Worm (Caenorhabditis elegans) whole organism, L2 larva: Measurements from ENCODE around the gene R09F10.8.

Experiments
- C34F6.9 ChIP-seq: fragments of 150-350 bp; optimal IDR thresholded peaks from 2 replicates; lab custom pipeline; 2014; ENCODE audit warnings: missing biosample characterization, missing genetic modification characterization
- F13H6.1 ChIP-seq: sonication (generic microtip); optimal IDR thresholded peaks from 2 replicates; lab custom pipeline; 2016; ENCODE audit warnings: missing genetic modification characterization, missing compliant biosample characterization
- R02D3.7 ChIP-seq: fragments of 150-350 bp; optimal IDR thresholded peaks from 2 replicates; lab custom pipeline; 2014; ENCODE audit warnings: missing biosample characterization, missing genetic modification characterization
- Y55F3AM.14 ChIP-seq: fragments of 200-800 bp; sonication (Bioruptor generic); optimal IDR thresholded peaks from 2 replicates; lab custom pipeline; 2018; ENCODE audit warnings: mild to moderate bottlenecking, missing genetic modification characterization, missing compliant biosample characterization
- ZK546.5 ChIP-seq: sonication (generic microtip); optimal IDR thresholded peaks from 2 replicates; lab custom pipeline; 2017; ENCODE audit warnings: missing biosample characterization, missing genetic modification characterization
- alr-1 ChIP-seq: fragments of 150-350 bp; optimal IDR thresholded peaks from 2 replicates; lab custom pipeline; 2014; ENCODE audit warnings: missing biosample characterization, missing genetic modification characterization
- aly-2 ChIP-seq: fragments of 150-350 bp; optimal IDR thresholded peaks from 2 replicates; lab custom pipeline; 2014; ENCODE audit warnings: missing biosample characterization, missing genetic modification characterization
- ama-1 ChIP-seq: fragments of 150-350 bp; optimal IDR thresholded peaks from 2 replicates; lab custom pipeline; 2018; ENCODE audit warnings: inconsistent platforms
- blmp-1 ChIP-seq: sonication (generic microtip); optimal IDR thresholded peaks from 2 replicates; lab custom pipeline; 2017; ENCODE audit warnings: missing genetic modification characterization, mild to moderate bottlenecking, missing compliant biosample characterization, antibody characterized with exemption, moderate library complexity; ENCODE audit not compliant: insufficient read depth
- ceh-16 ChIP-seq: fragments of 150-350 bp; optimal IDR thresholded peaks from 2 replicates; lab custom pipeline; 2014; ENCODE audit warnings: missing biosample characterization, missing genetic modification characterization
- ceh-82 ChIP-seq: fragments of 150-350 bp; optimal IDR thresholded peaks from 2 replicates; lab custom pipeline; 2014; ENCODE audit warnings: missing biosample characterization, missing genetic modification characterization
- crh-2 ChIP-seq: sonication (generic microtip); optimal IDR thresholded peaks from 2 replicates; lab custom pipeline; 2017; ENCODE audit warnings: missing biosample characterization, missing genetic modification characterization
- dmd-4 ChIP-seq: sonication (generic microtip); optimal IDR thresholded peaks from 2 replicates; lab custom pipeline; 2017; ENCODE audit warnings: missing biosample characterization, missing genetic modification characterization
- egl-27 ChIP-seq: sonication (generic microtip); optimal IDR thresholded peaks from 3 replicates; lab custom pipeline; 2017; ENCODE audit warnings: missing biosample characterization, missing genetic modification reagents, missing genetic modification characterization
- elt-1 ChIP-seq: fragments of 150-350 bp; optimal IDR thresholded peaks from 2 replicates; lab custom pipeline; 2014; ENCODE audit warnings: missing biosample characterization, missing genetic modification characterization
- elt-3 ChIP-seq: sonication (generic microtip); optimal IDR thresholded peaks from 2 replicates; lab custom pipeline; 2017; ENCODE audit warnings: missing biosample characterization, missing genetic modification characterization
- fos-1 ChIP-seq: fragments of 150-350 bp; optimal IDR thresholded peaks from 2 replicates; lab custom pipeline; 2014; ENCODE audit warnings: missing biosample characterization, missing genetic modification characterization
- gmeb-1 ChIP-seq: fragments of 150-350 bp; optimal IDR thresholded peaks from 2 replicates; lab custom pipeline; 2014; ENCODE audit warnings: missing biosample characterization, missing genetic modification characterization
- lin-11 ChIP-seq: fragments of 150-350 bp; sonication (generic microtip); optimal IDR thresholded peaks from 2 replicates; lab custom pipeline; 2014; ENCODE audit warnings: missing biosample characterization, missing genetic modification characterization, inconsistent platforms, mixed read lengths
- lin-13 ChIP-seq: fragments of 150-350 bp; optimal IDR thresholded peaks from 2 replicates; lab custom pipeline; 2014; ENCODE audit warnings: missing biosample characterization, missing genetic modification reagents, missing genetic modification characterization
- lin-39 ChIP-seq: fragments of 150-350 bp; optimal IDR thresholded peaks from 2 replicates; lab custom pipeline; 2014; ENCODE audit warnings: missing biosample characterization, missing genetic modification reagents, missing genetic modification characterization
- lsy-2 ChIP-seq, 2 experiments: fragments of 150-350 bp in 1 of 2; sonication (generic microtip) in 1 of 2; optimal IDR thresholded peaks; 2 replicates each; lab custom pipeline; 2014 to 2017; ENCODE audit warnings: missing biosample characterization in 2 of 2, missing genetic modification characterization in 2 of 2
- mab-5 ChIP-seq: fragments of 150-350 bp; optimal IDR thresholded peaks from 2 replicates; lab custom pipeline; 2014; ENCODE audit warnings: missing biosample characterization, missing genetic modification characterization
- mbf-1 ChIP-seq: sonication (generic microtip); optimal IDR thresholded peaks from 2 replicates; lab custom pipeline; 2017; ENCODE audit warnings: missing biosample characterization, missing genetic modification characterization
- mdl-1 ChIP-seq, 2 experiments: fragments of 150-350 bp in 1 of 2; sonication (generic microtip) in 1 of 2; optimal IDR thresholded peaks; 2 replicates each; lab custom pipeline; 2017; ENCODE audit warnings: missing biosample characterization in 2 of 2, missing genetic modification characterization in 2 of 2
- nhr-10 ChIP-seq: sonication (generic microtip); optimal IDR thresholded peaks from 2 replicates; lab custom pipeline; 2017; ENCODE audit warnings: missing biosample characterization, missing genetic modification characterization
- nhr-11 ChIP-seq: fragments of 150-350 bp; optimal IDR thresholded peaks from 2 replicates; lab custom pipeline; 2014; ENCODE audit warnings: missing biosample characterization, missing genetic modification characterization
- nhr-12 ChIP-seq: fragments of 150-350 bp; optimal IDR thresholded peaks from 2 replicates; lab custom pipeline; 2014; ENCODE audit warnings: missing biosample characterization, missing genetic modification characterization
- nhr-129 ChIP-seq: fragments of 150-350 bp; optimal IDR thresholded peaks from 2 replicates; lab custom pipeline; 2014; ENCODE audit warnings: missing biosample characterization, missing genetic modification characterization
- nhr-21 ChIP-seq: fragments of 150-350 bp; optimal IDR thresholded peaks from 2 replicates; lab custom pipeline; 2014; ENCODE audit warnings: missing biosample characterization, missing genetic modification characterization
- nhr-23 ChIP-seq: fragments of 150-350 bp; optimal IDR thresholded peaks from 2 replicates; lab custom pipeline; 2014; ENCODE audit warnings: missing biosample characterization, missing genetic modification reagents, missing genetic modification characterization
- nhr-237 ChIP-seq: fragments of 150-350 bp; optimal IDR thresholded peaks from 2 replicates; lab custom pipeline; 2014; ENCODE audit warnings: missing biosample characterization, missing genetic modification characterization
- nhr-25 ChIP-seq: fragments of 150-350 bp; sonication (generic microtip); optimal IDR thresholded peaks from 3 replicates; lab custom pipeline; 2014; ENCODE audit warnings: missing biosample characterization, missing genetic modification characterization
- nhr-6 ChIP-seq: fragments of 150-350 bp; optimal IDR thresholded peaks from 2 replicates; lab custom pipeline; 2014; ENCODE audit warnings: missing biosample characterization, missing genetic modification characterization
- nhr-77 ChIP-seq: fragments of 150-350 bp; optimal IDR thresholded peaks from 2 replicates; lab custom pipeline; 2014; ENCODE audit warnings: missing biosample characterization, missing genetic modification characterization
- peb-1 ChIP-seq: fragments of 150-350 bp; optimal IDR thresholded peaks from 2 replicates; lab custom pipeline; 2014; ENCODE audit warnings: missing biosample characterization, missing genetic modification characterization
- sem-4 ChIP-seq: fragments of 150-350 bp; optimal IDR thresholded peaks from 2 replicates; lab custom pipeline; 2014; ENCODE audit warnings: missing biosample characterization, missing genetic modification reagents, missing genetic modification characterization
- skn-1 ChIP-seq: sonication (generic microtip); optimal IDR thresholded peaks from 2 replicates; lab custom pipeline; 2017; ENCODE audit warnings: missing biosample characterization, missing genetic modification characterization
- sma-3 ChIP-seq: sonication (generic microtip); optimal IDR thresholded peaks from 2 replicates; lab custom pipeline; 2016; ENCODE audit warnings: missing genetic modification reagents, missing genetic modification characterization, missing compliant biosample characterization
- sma-9 ChIP-seq, 2 experiments: fragments of 150-350 bp in 1 of 2; sonication (generic microtip) in 1 of 2; optimal IDR thresholded peaks; 2 replicates each; lab custom pipeline; 2014 to 2016; ENCODE audit warnings: missing genetic modification characterization in 2 of 2, mild to moderate bottlenecking in 1 of 2, missing biosample characterization in 1 of 2, missing compliant biosample characterization in 1 of 2, missing genetic modification reagents in 1 of 2, moderate library complexity in 1 of 2
- snpc-4 ChIP-seq: fragments of 150-350 bp; optimal IDR thresholded peaks from 2 replicates; lab custom pipeline; 2014; ENCODE audit warnings: missing biosample characterization, missing genetic modification characterization
- unc-39 ChIP-seq: fragments of 150-350 bp; optimal IDR thresholded peaks from 2 replicates; lab custom pipeline; 2014; ENCODE audit warnings: missing biosample characterization, missing genetic modification characterization
- unc-55 ChIP-seq: fragments of 150-350 bp; sonication (generic microtip); optimal IDR thresholded peaks from 3 replicates; lab custom pipeline; 2014; ENCODE audit warnings: missing biosample characterization, missing genetic modification reagents, missing genetic modification characterization
- unc-62 ChIP-seq: fragments of 150-350 bp; optimal IDR thresholded peaks from 2 replicates; lab custom pipeline; 2014; ENCODE audit warnings: missing biosample characterization, missing genetic modification reagents, missing genetic modification characterization
- zag-1 ChIP-seq: fragments of 150-350 bp; optimal IDR thresholded peaks from 2 replicates; lab custom pipeline; 2014; ENCODE audit warnings: missing biosample characterization, missing genetic modification characterization
- ztf-1 ChIP-seq: fragments of 200-800 bp; sonication (Bioruptor generic); conservative IDR thresholded peaks from 2 replicates; pipeline ENCODE4 v1.3.6; 2022; ENCODE audit warnings: missing genetic modification characterization, missing compliant biosample characterization
- ztf-11 ChIP-seq: sonication (generic microtip); optimal IDR thresholded peaks from 2 replicates; lab custom pipeline; 2017; ENCODE audit warnings: missing biosample characterization, missing genetic modification characterization

R09F10.8 gene

ce11 chrX:8326394-8326793, at the start of gene R09F10.8:
Gene R09F10.8 (minus strand): TSS chrX:8326451.
- TF ChIP-seq nhr-21 (tag; lab: Kevin White, UChicago) (no peak), ceh-16 (tag; lab: Kevin White, UChicago) (no peak), C34F6.9 (tag; lab: Kevin White, UChicago) (no peak), sem-4 (no peak), ztf-1 (GFP tag; lab: Robert Waterston, UW) (no peak), ztf-11 (tag; lab: Kevin White, UChicago) (no peak), blmp-1 (tag; lab: Kevin White, UChicago) (no peak), nhr-12 (tag; lab: Kevin White, UChicago) (no peak), nhr-129 (tag; lab: Kevin White, UChicago) (no peak)
- TF ChIP-seq, all 48 proteins: peak for 0

- TF ChIP-seq nhr-21 (tag; lab: Kevin White, UChicago) (no peak), Y55F3AM.14 (GFP tag; lab: Kevin White, UChicago) (no peak), nhr-237 (tag; lab: Kevin White, UChicago) (no peak), egl-27 (tag; lab: Kevin White, UChicago) (no peak), ztf-11 (tag; lab: Kevin White, UChicago) (no peak), nhr-23 (tag; lab: Kevin White, UChicago) (no peak), dmd-4 (tag; lab: Kevin White, UChicago) (no peak), lin-11 (tag; lab: Kevin White, UChicago) (no peak), zag-1 (no peak), ceh-82 (tag; lab: Kevin White, UChicago) (no peak), R02D3.7 (no peak), nhr-25 (tag; lab: Kevin White, UChicago) (no peak), peb-1 (tag; lab: Kevin White, UChicago) (no peak), nhr-77 (no peak), ztf-1 (GFP tag; lab: Robert Waterston, UW) (no peak)
Measured at ce11 chrX:8371906-8372305, 45.7 kb upstream of the R09F10.8 start, which contains the start of gene nep-15. Gene nep-15 (plus strand): TSS chrX:8372206.

ce11 chrX:8368210-8368609, 42.0 kb upstream of the R09F10.8 start:
- TF ChIP-seq unc-39 (tag; lab: Kevin White, UChicago), result no peak
- no peak for TF ChIP-seq ceh-16 (tag; lab: Kevin White, UChicago)
- TF ChIP-seq sem-4, result peak; percentile 60
- peak; percentile 84 for TF ChIP-seq sma-9 (GFP tag; optimal IDR thresholded peaks at IDR 0.05; lab: Kevin White, UChicago)
- no peak for TF ChIP-seq sma-9 (tag; optimal IDR thresholded peaks at IDR 0.05; lab: Kevin White, UChicago)
- TF ChIP-seq lin-13, result peak; percentile 74
- peak; percentile 27 for TF ChIP-seq nhr-21 (tag; lab: Kevin White, UChicago)
- TF ChIP-seq Y55F3AM.14 (GFP tag; lab: Kevin White, UChicago), result no peak
- TF ChIP-seq nhr-25 (tag; lab: Kevin White, UChicago), result no peak
- TF ChIP-seq zag-1, result peak; percentile 11
- TF ChIP-seq blmp-1 (tag; lab: Kevin White, UChicago), result no peak
- TF ChIP-seq mbf-1 (tag; lab: Kevin White, UChicago), result no peak
- no peak for TF ChIP-seq snpc-4 (tag; lab: Kevin White, UChicago)
- no peak for TF ChIP-seq ama-1 (lab: Kevin White, UChicago)
- TF ChIP-seq dmd-4 (tag; lab: Kevin White, UChicago), result no peak
- no peak for TF ChIP-seq aly-2
- TF ChIP-seq ztf-11 (tag; lab: Kevin White, UChicago), result no peak
- TF ChIP-seq nhr-6, result peak; percentile 36
- peak; percentile 63 to 83 for TF ChIP-seq lsy-2 (tag; optimal IDR thresholded peaks at IDR 0.05; lab: Kevin White, UChicago)
- TF ChIP-seq mab-5 (tag; lab: Kevin White, UChicago), result peak; percentile 33
- TF ChIP-seq mdl-1 (tag; optimal IDR thresholded peaks at IDR 0.05; lab: Kevin White, UChicago), result peak in 1 of 2 experiments; percentile 19
- no peak for TF ChIP-seq alr-1
- no peak for TF ChIP-seq elt-3
- TF ChIP-seq crh-2 (tag; lab: Kevin White, UChicago), result peak; percentile 67
- no peak for TF ChIP-seq elt-1 (tag; lab: Kevin White, UChicago)
- TF ChIP-seq skn-1, result no peak
- peak; percentile 53 for TF ChIP-seq sma-3 (GFP tag; lab: Kevin White, UChicago)
- TF ChIP-seq ceh-82 (tag; lab: Kevin White, UChicago), result peak; percentile 0
- TF ChIP-seq lin-11 (tag; lab: Kevin White, UChicago), result peak; percentile 64
- TF ChIP-seq unc-62 (GFP tag; lab: Kevin White, UChicago), result no peak
- no peak for TF ChIP-seq lin-39
- no peak for TF ChIP-seq nhr-77
- TF ChIP-seq nhr-10 (tag; lab: Kevin White, UChicago), result peak; percentile 34
- no peak for TF ChIP-seq peb-1 (tag; lab: Kevin White, UChicago)
- TF ChIP-seq ztf-1 (GFP tag; lab: Robert Waterston, UW), result no peak
- no peak for TF ChIP-seq nhr-23 (tag; lab: Kevin White, UChicago)
- TF ChIP-seq nhr-129 (tag; lab: Kevin White, UChicago), result peak; percentile 80
- no peak for TF ChIP-seq nhr-11 (tag; lab: Kevin White, UChicago)
- peak; percentile 77 for TF ChIP-seq gmeb-1 (tag; lab: Kevin White, UChicago)
- TF ChIP-seq nhr-12 (tag; lab: Kevin White, UChicago), result no peak
- peak; percentile 86 for TF ChIP-seq fos-1 (tag; lab: Kevin White, UChicago)
- no peak for TF ChIP-seq nhr-237 (tag; lab: Kevin White, UChicago)
- peak; percentile 85 for TF ChIP-seq F13H6.1 (tag; lab: Kevin White, UChicago)
- no peak for TF ChIP-seq ZK546.5 (tag; lab: Kevin White, UChicago)
- TF ChIP-seq unc-55 (GFP tag; lab: Kevin White, UChicago), result peak; percentile 88
